Worm (Caenorhabditis elegans) whole organism, mixed stage, embryonic: ENCODE data around the gene npr-39.

ENCODE experiments used
- M03D4.4 ChIP-seq: sonication (generic microtip); optimal IDR thresholded peaks from 2 replicates; lab custom pipeline; 2017; ENCODE audit warnings: mild to moderate bottlenecking, missing genetic modification characterization, missing compliant biosample characterization
- bed-3 ChIP-seq: fragments of 200-800 bp; sonication (Bioruptor generic); optimal IDR thresholded peaks from 3 replicates; lab custom pipeline; 2018; ENCODE audit warnings: mild to moderate bottlenecking, missing genetic modification characterization, moderate library complexity, missing compliant biosample characterization
- blmp-1 ChIP-seq: fragments of 150-350 bp; optimal IDR thresholded peaks from 2 replicates; lab custom pipeline; 2014; ENCODE audit warnings: missing biosample characterization, missing genetic modification characterization
- ceh-39 ChIP-seq: fragments of 150-350 bp; optimal IDR thresholded peaks from 2 replicates; lab custom pipeline; 2014; ENCODE audit warnings: missing biosample characterization, missing genetic modification characterization
- ceh-43 ChIP-seq: fragments of 200-800 bp; sonication (Bioruptor generic); optimal IDR thresholded peaks from 2 replicates; lab custom pipeline; 2018; ENCODE audit warnings: mild to moderate bottlenecking, missing genetic modification characterization, moderate library complexity, missing compliant biosample characterization
- ceh-83 ChIP-seq: fragments of 200-800 bp; sonication (Bioruptor generic); optimal IDR thresholded peaks from 2 replicates; lab custom pipeline; 2018; ENCODE audit warnings: mild to moderate bottlenecking, missing genetic modification characterization, missing compliant biosample characterization
- ces-1 ChIP-seq: fragments of 150-350 bp; optimal IDR thresholded peaks from 2 replicates; lab custom pipeline; 2014; ENCODE audit warnings: missing biosample characterization, missing genetic modification reagents, missing genetic modification characterization
- cnd-1 ChIP-seq: fragments of 200-800 bp; sonication (Bioruptor generic); optimal IDR thresholded peaks from 2 replicates; lab custom pipeline; 2018; ENCODE audit warnings: mild to moderate bottlenecking, missing genetic modification characterization, missing compliant biosample characterization
- elt-1 ChIP-seq: sonication (generic microtip); optimal IDR thresholded peaks from 2 replicates; lab custom pipeline; 2017; ENCODE audit warnings: missing genetic modification characterization, mild to moderate bottlenecking, missing compliant biosample characterization, antibody characterized with exemption, moderate library complexity, borderline replicate concordance; ENCODE audit not compliant: insufficient read depth
- elt-3 ChIP-seq: fragments of 150-350 bp; optimal IDR thresholded peaks from 2 replicates; lab custom pipeline; 2014; ENCODE audit warnings: missing biosample characterization, missing genetic modification characterization
- flh-1 ChIP-seq: fragments of 200-800 bp; sonication (Bioruptor generic); optimal IDR thresholded peaks from 2 replicates; lab custom pipeline; 2018; ENCODE audit warnings: mild to moderate bottlenecking, missing genetic modification characterization, moderate library complexity, missing compliant biosample characterization
- ham-2 ChIP-seq: fragments of 200-800 bp; sonication (Bioruptor generic); optimal IDR thresholded peaks from 2 replicates; lab custom pipeline; 2018; ENCODE audit warnings: mild to moderate bottlenecking, missing genetic modification characterization, missing compliant biosample characterization
- hlh-1 ChIP-seq: fragments of 150-350 bp; optimal IDR thresholded peaks from 2 replicates; lab custom pipeline; 2014; ENCODE audit warnings: missing biosample characterization, missing genetic modification reagents, missing genetic modification characterization
- lin-13 ChIP-seq: fragments of 150-350 bp; optimal IDR thresholded peaks from 2 replicates; lab custom pipeline; 2014; ENCODE audit warnings: missing biosample characterization, missing genetic modification characterization
- lin-32 ChIP-seq: fragments of 200-800 bp; sonication (Bioruptor generic); optimal IDR thresholded peaks from 2 replicates; lab custom pipeline; 2018; ENCODE audit warnings: mild to moderate bottlenecking, missing genetic modification characterization, missing compliant biosample characterization
- lsy-2 ChIP-seq: fragments of 150-350 bp; optimal IDR thresholded peaks from 2 replicates; lab custom pipeline; 2014; ENCODE audit warnings: missing biosample characterization, missing genetic modification characterization
- mab-5 ChIP-seq: fragments of 150-350 bp; optimal IDR thresholded peaks from 2 replicates; lab custom pipeline; 2014; ENCODE audit warnings: missing biosample characterization, missing genetic modification characterization
- mls-2 ChIP-seq: sonication (generic microtip); optimal IDR thresholded peaks from 2 replicates; lab custom pipeline; 2016; ENCODE audit warnings: mild to moderate bottlenecking, missing genetic modification characterization, moderate library complexity, missing compliant biosample characterization
- nhr-2 ChIP-seq: fragments of 150-350 bp; optimal IDR thresholded peaks from 2 replicates; lab custom pipeline; 2014; ENCODE audit warnings: missing biosample characterization, missing genetic modification characterization
- nhr-28 ChIP-seq: fragments of 150-350 bp; optimal IDR thresholded peaks from 2 replicates; lab custom pipeline; 2014; ENCODE audit warnings: missing biosample characterization, missing genetic modification characterization
- pha-4 ChIP-seq: fragments of 150-350 bp; optimal IDR thresholded peaks from 2 replicates; lab custom pipeline; 2018; ENCODE audit warnings: missing biosample characterization, missing genetic modification reagents, missing genetic modification characterization
- sem-2 ChIP-seq: fragments of 200-800 bp; sonication (Bioruptor generic); optimal IDR thresholded peaks from 2 replicates; lab custom pipeline; 2018; ENCODE audit warnings: mild to moderate bottlenecking, missing genetic modification characterization, missing compliant biosample characterization
- sptf-1 ChIP-seq: sonication (generic microtip); optimal IDR thresholded peaks from 2 replicates; lab custom pipeline; 2017; ENCODE audit warnings: mild to moderate bottlenecking, missing genetic modification characterization, moderate library complexity, missing compliant biosample characterization
- tbx-8 ChIP-seq: fragments of 200-800 bp; sonication (Bioruptor generic); optimal IDR thresholded peaks from 2 replicates; lab custom pipeline; 2018; ENCODE audit warnings: mild to moderate bottlenecking, missing genetic modification characterization, moderate library complexity, missing compliant biosample characterization
- unc-120 ChIP-seq: sonication (generic microtip); optimal IDR thresholded peaks from 2 replicates; lab custom pipeline; 2017; ENCODE audit warnings: missing genetic modification characterization, missing compliant biosample characterization; ENCODE audit not compliant: poor library complexity, severe bottlenecking
- unc-39 ChIP-seq: fragments of 150-350 bp; optimal IDR thresholded peaks from 2 replicates; lab custom pipeline; 2014; ENCODE audit warnings: missing biosample characterization, missing genetic modification characterization
- unc-62 ChIP-seq: fragments of 150-350 bp; optimal IDR thresholded peaks from 2 replicates; lab custom pipeline; 2014; ENCODE audit warnings: missing biosample characterization, missing genetic modification reagents, missing genetic modification characterization
- zip-8 ChIP-seq: fragments of 150-350 bp; optimal IDR thresholded peaks from 2 replicates; lab custom pipeline; 2014; ENCODE audit warnings: missing biosample characterization, missing genetic modification characterization
- ztf-11 ChIP-seq: fragments of 150-350 bp; optimal IDR thresholded peaks from 2 replicates; lab custom pipeline; 2014; ENCODE audit warnings: missing biosample characterization, missing genetic modification characterization

npr-39 gene

DNA sequence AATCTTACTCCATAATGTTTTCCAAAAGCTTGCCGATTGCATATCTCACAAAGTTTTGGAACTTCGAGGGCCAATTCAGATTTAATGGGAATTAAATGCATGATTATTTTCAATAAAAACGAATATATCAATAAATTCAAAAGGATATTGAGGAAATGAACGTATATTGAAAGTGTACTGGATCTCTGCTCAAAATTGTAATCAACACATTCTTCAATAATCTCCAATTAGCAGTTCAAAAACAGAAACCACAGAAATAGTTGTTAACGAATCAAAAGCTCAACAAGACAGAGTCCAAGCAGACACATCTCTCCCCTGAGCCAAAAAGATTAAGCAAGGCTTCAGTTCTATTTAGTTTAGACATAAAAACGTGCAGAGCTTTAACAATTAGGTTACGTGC is 3.7 kb downstream of the npr-39 start, which contains the start of gene nhr-192:
nhr-192 (minus strand) TSS at position 101 of the 400 bp plus-strand sequence.
- TF ChIP-seq lin-32 (no peak), ceh-83 (no peak), M03D4.4 (tag; lab: Kevin White, UChicago) (no peak), ceh-39 (tag; lab: Kevin White, UChicago) (no peak), hlh-1 (tag; lab: Kevin White, UChicago) (no peak)

DNA sequence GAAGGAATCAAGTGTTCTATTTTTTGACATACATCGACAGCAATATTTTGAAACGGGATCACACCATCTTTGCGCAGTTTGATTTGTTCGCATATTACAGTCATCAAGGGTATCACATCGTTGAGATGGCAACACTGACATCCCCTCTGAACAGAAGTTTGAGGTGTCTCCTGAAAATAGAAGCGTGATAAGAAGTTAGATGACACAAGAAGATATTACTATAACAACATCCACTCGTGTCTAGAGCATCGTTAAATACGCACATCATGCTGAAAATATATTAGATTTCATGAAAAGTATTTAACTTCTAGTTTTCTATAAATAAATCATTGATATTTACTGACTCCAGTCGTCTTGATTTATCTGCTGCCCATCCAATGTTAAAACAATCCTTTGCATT is 5.9 kb downstream of the npr-39 start:
- TF ChIP-seq mab-5 (tag; lab: Kevin White, UChicago): no peak
- no peak for TF ChIP-seq tbx-8 (GFP tag; lab: Kevin White, UChicago)
- no peak for TF ChIP-seq mls-2 (tag; lab: Kevin White, UChicago)
- TF ChIP-seq zip-8 (tag; lab: Kevin White, UChicago): no peak
- no peak for TF ChIP-seq unc-120 (tag; lab: Kevin White, UChicago)
- TF ChIP-seq elt-1: no peak
- no peak for TF ChIP-seq sptf-1
- no peak for TF ChIP-seq cnd-1 (tag; lab: Kevin White, UChicago)
- TF ChIP-seq ces-1 (GFP tag; lab: Kevin White, UChicago): no peak
- TF ChIP-seq lsy-2 (tag; lab: Kevin White, UChicago): no peak
- TF ChIP-seq pha-4 (tag; lab: Kevin White, UChicago): no peak
- no peak for TF ChIP-seq blmp-1 (tag; lab: Kevin White, UChicago)
- no peak for TF ChIP-seq ceh-83
- TF ChIP-seq ceh-39 (tag; lab: Kevin White, UChicago): no peak
- TF ChIP-seq ztf-11: no peak

DNA sequence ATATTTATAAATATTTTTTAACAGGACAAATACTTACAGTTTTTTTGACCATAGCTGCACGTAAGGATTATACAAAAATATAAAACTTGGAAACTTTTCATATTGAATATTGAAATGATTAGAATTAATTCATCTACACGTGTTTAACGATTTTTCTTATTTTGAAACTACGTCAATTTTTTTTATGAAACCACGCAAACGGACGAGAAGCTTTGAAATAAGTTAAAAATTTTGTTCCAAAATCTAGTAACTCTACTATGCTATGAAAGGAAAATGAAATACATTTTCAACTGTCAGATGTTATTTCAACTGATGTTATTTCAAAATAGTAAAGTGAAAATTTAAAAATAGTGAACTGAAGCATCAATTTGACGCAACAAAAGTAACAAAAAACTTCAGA is 6.9 kb downstream of the npr-39 start, which contains the start of gene F57A8.6:
F57A8.6 (minus strand) TSS at position 101 of the 400 bp plus-strand sequence.
- TF ChIP-seq flh-1 (GFP tag; lab: Kevin White, UChicago): no peak
- no peak for TF ChIP-seq mls-2 (tag; lab: Kevin White, UChicago)
- TF ChIP-seq elt-3: no peak
- no peak for TF ChIP-seq nhr-2
- no peak for TF ChIP-seq sptf-1
- TF ChIP-seq ham-2 (GFP tag; lab: Kevin White, UChicago): no peak
- TF ChIP-seq zip-8 (tag; lab: Kevin White, UChicago): no peak
- no peak for TF ChIP-seq nhr-28 (tag; lab: Kevin White, UChicago)
- TF ChIP-seq sem-2 (GFP tag; lab: Kevin White, UChicago): no peak
- no peak for TF ChIP-seq hlh-1 (tag; lab: Kevin White, UChicago)

DNA sequence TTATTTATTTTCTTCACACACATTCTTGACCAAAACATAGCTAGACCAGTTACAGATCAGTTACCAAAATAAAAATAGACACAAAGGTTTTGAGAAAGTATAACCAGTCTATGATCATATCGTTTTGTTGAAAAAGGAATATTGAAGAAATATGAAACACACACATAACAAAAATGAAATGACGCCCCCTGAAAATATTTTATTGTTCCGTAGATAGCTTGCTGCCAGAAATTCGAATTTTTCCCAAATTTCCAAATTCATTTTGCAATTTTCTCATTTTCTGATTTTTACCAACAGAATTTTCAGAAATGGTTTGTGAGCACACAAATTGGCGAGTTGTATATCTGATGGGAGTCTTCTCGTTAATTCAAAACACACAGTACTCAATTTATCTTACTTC is 8.6 kb downstream of the npr-39 start, which contains the start of gene F57A8.7:
F57A8.7 (plus strand) TSS at position 301 of the 400 bp plus-strand sequence.
- TF ChIP-seq mab-5 (tag; lab: Kevin White, UChicago) (no peak), flh-1 (GFP tag; lab: Kevin White, UChicago) (no peak), mls-2 (tag; lab: Kevin White, UChicago) (no peak), lin-32 (no peak), ceh-39 (tag; lab: Kevin White, UChicago) (no peak)

DNA sequence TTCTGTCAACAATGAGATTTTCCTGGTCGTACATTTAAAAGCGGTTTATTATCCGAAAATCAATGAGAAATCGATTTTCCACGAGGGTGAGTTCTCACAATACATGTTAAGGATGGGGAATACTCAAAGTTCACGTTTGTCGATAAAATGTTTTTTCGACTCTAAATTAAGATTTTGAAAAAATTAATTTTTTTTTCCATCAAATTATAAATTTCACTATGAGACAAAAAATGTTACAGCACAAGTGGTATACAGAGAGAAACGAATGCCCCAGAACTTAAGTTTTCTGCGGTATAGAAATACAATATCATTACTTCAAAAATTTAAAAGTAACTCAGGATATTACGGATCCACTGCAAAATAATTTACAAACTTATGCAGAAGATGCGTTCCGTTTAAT is 11.4 kb downstream of the npr-39 start, which contains the start of gene R04B5.1:
R04B5.1 (minus strand) TSS at position 101 of the 400 bp plus-strand sequence.
- TF ChIP-seq elt-3 (no peak), mls-2 (tag; lab: Kevin White, UChicago) (no peak), ces-1 (GFP tag; lab: Kevin White, UChicago) (no peak), flh-1 (GFP tag; lab: Kevin White, UChicago) (no peak), unc-62 (no peak), mab-5 (tag; lab: Kevin White, UChicago) (no peak), nhr-28 (tag; lab: Kevin White, UChicago) (no peak), M03D4.4 (tag; lab: Kevin White, UChicago) (no peak), ceh-39 (tag; lab: Kevin White, UChicago) (no peak)

DNA sequence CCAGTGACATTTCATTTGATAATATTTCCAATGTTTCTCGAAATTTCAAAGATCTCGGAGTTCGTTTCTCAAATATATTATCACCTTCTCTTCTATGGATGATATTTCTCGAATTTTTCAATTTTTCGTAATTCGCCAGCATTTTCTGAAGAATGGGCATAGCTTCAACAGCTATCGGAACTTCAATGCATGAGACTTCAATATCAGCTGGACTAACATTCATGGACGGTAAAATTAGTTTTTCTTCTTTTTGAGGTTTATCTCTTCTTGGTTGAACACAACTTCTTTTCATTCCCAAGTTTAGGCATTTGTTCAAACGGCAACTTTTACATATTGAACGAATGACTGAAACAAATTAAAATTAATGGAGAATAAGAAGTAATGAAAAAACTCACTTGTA is 14.0 kb downstream of the npr-39 start:
- TF ChIP-seq ceh-43 (GFP tag; lab: Kevin White, UChicago): no peak
- TF ChIP-seq sptf-1: no peak
- TF ChIP-seq zip-8 (tag; lab: Kevin White, UChicago): no peak
- no peak for TF ChIP-seq unc-62
- no peak for TF ChIP-seq bed-3 (GFP tag; lab: Kevin White, UChicago)
- TF ChIP-seq M03D4.4 (tag; lab: Kevin White, UChicago): no peak
- no peak for TF ChIP-seq lin-32
- no peak for TF ChIP-seq cnd-1 (tag; lab: Kevin White, UChicago)
- no peak for TF ChIP-seq hlh-1 (tag; lab: Kevin White, UChicago)
- TF ChIP-seq unc-39: no peak
- TF ChIP-seq nhr-2: no peak
- TF ChIP-seq lin-13 (tag; lab: Kevin White, UChicago): no peak
- TF ChIP-seq blmp-1 (tag; lab: Kevin White, UChicago): no peak
- no peak for TF ChIP-seq sem-2 (GFP tag; lab: Kevin White, UChicago)
- no peak for TF ChIP-seq pha-4 (tag; lab: Kevin White, UChicago)
- TF ChIP-seq unc-120 (tag; lab: Kevin White, UChicago): no peak
- TF ChIP-seq lsy-2 (tag; lab: Kevin White, UChicago): no peak
- no peak for TF ChIP-seq mab-5 (tag; lab: Kevin White, UChicago)
